Fruit fly (Drosophila melanogaster) whole organism, prepupa: ENCODE data around the gene CG1463.
A peak's percentile ranks its signal among the peaks of the same experiment; 100 is the strongest.

ENCODE experiments used
- CG10631 ChIP-seq: fragments of 200-800 bp; sonication (Bioruptor generic); optimal IDR thresholded peaks from 2 replicates; lab custom pipeline; 2016; ENCODE audit warnings: missing biosample characterization, missing genetic modification characterization
- CG10669 ChIP-seq: fragments of 200-800 bp; sonication (Bioruptor generic); optimal IDR thresholded peaks from 3 replicates; lab custom pipeline; 2018; ENCODE audit warnings: missing biosample characterization, mild to moderate bottlenecking, missing genetic modification characterization, moderate library complexity
- CG11294 ChIP-seq: fragments of 200-800 bp; sonication (Bioruptor generic); IDR thresholded peaks from 2 replicates; pipeline ENCODE4 v1.3.6; 2022; ENCODE audit warnings: missing biosample characterization, missing genetic modification characterization
- CG11762 ChIP-seq: fragments of 200-800 bp; sonication (Bioruptor generic); optimal IDR thresholded peaks from 3 replicates; lab custom pipeline; 2016; ENCODE audit warnings: missing biosample characterization, missing genetic modification characterization; ENCODE audit not compliant: insufficient read depth
- CG11902 ChIP-seq: fragments of 200-800 bp; sonication (Bioruptor generic); optimal IDR thresholded peaks from 3 replicates; lab custom pipeline; 2016; ENCODE audit warnings: missing biosample characterization, missing genetic modification characterization
- CG15336 ChIP-seq: fragments of 200-800 bp; sonication (Bioruptor generic); IDR thresholded peaks from 2 replicates; pipeline ENCODE4 v1.3.6; 2022; ENCODE audit warnings: missing biosample characterization, missing genetic modification characterization
- CG1621 ChIP-seq: fragments of 200-800 bp; sonication (Bioruptor generic); optimal IDR thresholded peaks from 3 replicates; lab custom pipeline; 2018; ENCODE audit warnings: missing biosample characterization, mild to moderate bottlenecking, missing genetic modification characterization
- CG3032 ChIP-seq: fragments of 200-800 bp; optimal IDR thresholded peaks from 2 replicates; lab custom pipeline; 2019; ENCODE audit warnings: missing biosample characterization, mild to moderate bottlenecking, missing genetic modification characterization, moderate library complexity
- CG31627 ChIP-seq: fragments of 200-800 bp; sonication (Bioruptor generic); optimal IDR thresholded peaks from 3 replicates; lab custom pipeline; 2016; ENCODE audit warnings: missing biosample characterization, missing genetic modification characterization
- CG32006 ChIP-seq: fragments of 200-800 bp; sonication (Bioruptor generic); optimal IDR thresholded peaks from 3 replicates; lab custom pipeline; 2017; ENCODE audit warnings: missing biosample characterization, mild to moderate bottlenecking, missing genetic modification characterization
- CG3919 ChIP-seq: fragments of 200-800 bp; sonication (Bioruptor generic); optimal IDR thresholded peaks from 3 replicates; lab custom pipeline; 2016; ENCODE audit warnings: missing biosample characterization, missing genetic modification characterization
- CG4318 ChIP-seq: fragments of 200-800 bp; sonication (Bioruptor generic); optimal IDR thresholded peaks from 3 replicates; lab custom pipeline; 2017; ENCODE audit warnings: missing biosample characterization, mild to moderate bottlenecking, missing genetic modification characterization
- CG6163 ChIP-seq: fragments of 200-800 bp; sonication (Bioruptor generic); IDR thresholded peaks from 3 replicates; pipeline ENCODE4 v1.3.6; 2022; ENCODE audit warnings: missing biosample characterization, missing genetic modification characterization
- CG6792 ChIP-seq: fragments of 200-800 bp; sonication (Bioruptor generic); optimal IDR thresholded peaks from 3 replicates; lab custom pipeline; 2016; ENCODE audit warnings: missing biosample characterization, missing genetic modification characterization
- CG6854 ChIP-seq: fragments of 200-800 bp; sonication (Bioruptor generic); optimal IDR thresholded peaks from 2 replicates; lab custom pipeline; 2017; ENCODE audit warnings: missing biosample characterization, mild to moderate bottlenecking, missing genetic modification characterization
- CG7368 ChIP-seq: fragments of 200-800 bp; sonication (Bioruptor generic); optimal IDR thresholded peaks from 3 replicates; lab custom pipeline; 2016; ENCODE audit warnings: missing biosample characterization, missing genetic modification characterization
- CG8119 ChIP-seq: fragments of 200-800 bp; sonication (Bioruptor generic); IDR thresholded peaks from 3 replicates; pipeline ENCODE4 v1.3.6; 2022; ENCODE audit warnings: missing biosample characterization, missing genetic modification characterization
- CG9139 ChIP-seq: fragments of 200-800 bp; sonication (Bioruptor generic); optimal IDR thresholded peaks from 3 replicates; lab custom pipeline; 2017; ENCODE audit warnings: missing biosample characterization, mild to moderate bottlenecking, missing genetic modification characterization
- Eip75B ChIP-seq: fragments of 200-800 bp; sonication (Bioruptor generic); optimal IDR thresholded peaks from 3 replicates; lab custom pipeline; 2016; ENCODE audit warnings: missing biosample characterization, missing genetic modification characterization
- Eip78C ChIP-seq: fragments of 200-800 bp; sonication (Bioruptor generic); peaks from one replicate; lab custom pipeline; 2016; ENCODE audit warnings: missing biosample characterization, missing genetic modification characterization
- Eip93F ChIP-seq: fragments of 200-800 bp; sonication (Bioruptor generic); optimal IDR thresholded peaks from 2 replicates; lab custom pipeline; 2016; ENCODE audit warnings: missing biosample characterization, mild to moderate bottlenecking, missing genetic modification characterization
- Ets21C ChIP-seq: fragments of 200-800 bp; sonication (Bioruptor generic); optimal IDR thresholded peaks from 3 replicates; lab custom pipeline; 2016; ENCODE audit warnings: missing biosample characterization, missing genetic modification characterization
- Gug ChIP-seq: fragments of 200-800 bp; sonication (Bioruptor generic); IDR thresholded peaks from 2 replicates; pipeline ENCODE4 v1.3.6; 2022; ENCODE audit warnings: missing biosample characterization, missing genetic modification characterization
- Hr38 ChIP-seq: sonication (Bioruptor generic); optimal IDR thresholded peaks from 2 replicates; lab custom pipeline; 2016; ENCODE audit warnings: missing biosample characterization, missing genetic modification characterization
- Hr39 ChIP-seq: fragments of 200-800 bp; sonication (Bioruptor generic); optimal IDR thresholded peaks from 2 replicates; lab custom pipeline; 2016; ENCODE audit warnings: missing biosample characterization, missing genetic modification characterization
- Lpt ChIP-seq: fragments of 200-800 bp; sonication (Bioruptor generic); optimal IDR thresholded peaks from 3 replicates; lab custom pipeline; 2016; ENCODE audit warnings: missing biosample characterization, missing genetic modification characterization
- Met ChIP-seq: fragments of 200-800 bp; sonication (Bioruptor generic); optimal IDR thresholded peaks from 3 replicates; lab custom pipeline; 2016; ENCODE audit warnings: missing biosample characterization, missing genetic modification characterization
- OdsH ChIP-seq: fragments of 200-800 bp; sonication (Bioruptor generic); optimal IDR thresholded peaks from 3 replicates; lab custom pipeline; 2016; ENCODE audit warnings: missing biosample characterization, missing genetic modification characterization
- Smox ChIP-seq: fragments of 200-800 bp; sonication (Bioruptor generic); optimal IDR thresholded peaks from 3 replicates; lab custom pipeline; 2016; ENCODE audit warnings: missing biosample characterization, missing genetic modification characterization
- Sox102F ChIP-seq: fragments of 200-800 bp; sonication (Bioruptor generic); optimal IDR thresholded peaks from 2 replicates; lab custom pipeline; 2016; ENCODE audit warnings: missing biosample characterization, mild to moderate bottlenecking, missing genetic modification characterization
- Sox15 ChIP-seq: fragments of 200-800 bp; sonication (Bioruptor generic); optimal IDR thresholded peaks from 3 replicates; lab custom pipeline; 2016; ENCODE audit warnings: missing biosample characterization, missing genetic modification characterization
- achi ChIP-seq: fragments of 200-800 bp; sonication (Bioruptor generic); optimal IDR thresholded peaks from 3 replicates; lab custom pipeline; 2016; ENCODE audit warnings: missing biosample characterization, missing genetic modification characterization
- acj6 ChIP-seq: fragments of 200-800 bp; sonication (Bioruptor generic); optimal IDR thresholded peaks from 3 replicates; lab custom pipeline; 2016; ENCODE audit warnings: missing biosample characterization, missing genetic modification characterization
- cyc ChIP-seq: fragments of 200-800 bp; sonication (Bioruptor generic); optimal IDR thresholded peaks from 3 replicates; lab custom pipeline; 2016; ENCODE audit warnings: missing biosample characterization, missing genetic modification characterization
- eg ChIP-seq: fragments of 200-800 bp; sonication (Bioruptor generic); IDR thresholded peaks from 3 replicates; pipeline ENCODE4 v1.3.6; 2022; ENCODE audit warnings: missing biosample characterization, missing genetic modification characterization
- esn ChIP-seq: fragments of 200-800 bp; sonication (Bioruptor generic); optimal IDR thresholded peaks from 2 replicates; lab custom pipeline; 2016; ENCODE audit warnings: missing biosample characterization, mild to moderate bottlenecking, missing genetic modification characterization, moderate library complexity
- fd59A ChIP-seq: fragments of 200-800 bp; sonication (Bioruptor generic); optimal IDR thresholded peaks from 2 replicates; lab custom pipeline; 2017; ENCODE audit warnings: missing biosample characterization, mild to moderate bottlenecking, missing genetic modification characterization, missing genetic modification reagents
- fd85E ChIP-seq: fragments of 200-800 bp; sonication (Bioruptor generic); optimal IDR thresholded peaks from 3 replicates; lab custom pipeline; 2016; ENCODE audit warnings: missing biosample characterization, missing genetic modification characterization
- lz ChIP-seq: fragments of 200-800 bp; sonication (Bioruptor generic); optimal IDR thresholded peaks from 3 replicates; lab custom pipeline; 2016; ENCODE audit warnings: missing biosample characterization, missing genetic modification characterization
- net ChIP-seq: fragments of 200-800 bp; sonication (Bioruptor generic); optimal IDR thresholded peaks from 3 replicates; lab custom pipeline; 2016; ENCODE audit warnings: missing biosample characterization, missing genetic modification characterization
- pdm3 ChIP-seq: fragments of 200-800 bp; sonication (Bioruptor generic); optimal IDR thresholded peaks from 3 replicates; lab custom pipeline; 2016; ENCODE audit warnings: missing biosample characterization, missing genetic modification characterization
- salr ChIP-seq, 2 experiments: fragments of 200-800 bp; sonication (Bioruptor generic); optimal IDR thresholded peaks; 3 replicates each; lab custom pipeline; 2016 to 2018; ENCODE audit warnings: missing biosample characterization in 2 of 2, missing genetic modification characterization in 2 of 2, mild to moderate bottlenecking in 1 of 2
- ss ChIP-seq, 2 experiments: fragments of 200-800 bp; sonication (Bioruptor generic); optimal IDR thresholded peaks; 2 replicates in 1 of 2; 3 replicates in 1 of 2; lab custom pipeline; 2017 to 2018; ENCODE audit warnings: mild to moderate bottlenecking in 2 of 2, missing biosample characterization in 2 of 2, missing genetic modification characterization in 2 of 2, moderate library complexity in 1 of 2
- topi ChIP-seq: fragments of 200-800 bp; sonication (Bioruptor generic); optimal IDR thresholded peaks from 3 replicates; lab custom pipeline; 2016; ENCODE audit warnings: missing biosample characterization, missing genetic modification characterization

The CG1463 gene

dm6 chrX:12574666-12575202 is 36.7 kb downstream of the CG1463 start (continued):
- TF ChIP-seq cyc (GFP tag; lab: Kevin White, UChicago): peak; percentile 15
- peak; percentile 91 for TF ChIP-seq CG10669
- TF ChIP-seq CG31627 (GFP tag; lab: Kevin White, UChicago): peak; percentile 6
- TF ChIP-seq topi: peak; percentile 69
- peak; percentile 53 to 86 for TF ChIP-seq salr (GFP tag; optimal IDR thresholded peaks at IDR 0.05; lab: Kevin White, UChicago)
- TF ChIP-seq fd85E (GFP tag; lab: Kevin White, UChicago): peak; percentile 81
- peak; percentile 85 for TF ChIP-seq CG3919 (GFP tag; lab: Kevin White, UChicago)
- peak; percentile 89 for TF ChIP-seq CG7368 (GFP tag; lab: Kevin White, UChicago)
- peak; percentile 64 for TF ChIP-seq Smox
- TF ChIP-seq Eip78C (GFP tag; lab: Kevin White, UChicago): peak; percentile 94
- TF ChIP-seq eg (GFP tag; lab: Robert Waterston, UW): peak; percentile 95
- peak; percentile 57 for TF ChIP-seq Gug (GFP tag; lab: Robert Waterston, UW)
- TF ChIP-seq CG6792 (GFP tag; lab: Kevin White, UChicago): peak; percentile 64
- peak; percentile 79 for TF ChIP-seq fd59A (GFP tag; lab: Kevin White, UChicago)
- peak; percentile 45 for TF ChIP-seq Eip93F (GFP tag; lab: Kevin White, UChicago)
- TF ChIP-seq CG9139 (GFP tag; lab: Kevin White, UChicago): peak; percentile 97
- peak; percentile 1 for TF ChIP-seq CG4318 (GFP tag; lab: Kevin White, UChicago)
- peak; percentile 73 for TF ChIP-seq CG11762 (GFP tag; lab: Kevin White, UChicago)
- TF ChIP-seq achi: peak; percentile 74
- TF ChIP-seq CG3032 (tag; lab: Kevin White, UChicago): peak; percentile 72
- TF ChIP-seq net (GFP tag; lab: Kevin White, UChicago): peak; percentile 91
- TF ChIP-seq, all 60 proteins: peak for 57

DNA sequence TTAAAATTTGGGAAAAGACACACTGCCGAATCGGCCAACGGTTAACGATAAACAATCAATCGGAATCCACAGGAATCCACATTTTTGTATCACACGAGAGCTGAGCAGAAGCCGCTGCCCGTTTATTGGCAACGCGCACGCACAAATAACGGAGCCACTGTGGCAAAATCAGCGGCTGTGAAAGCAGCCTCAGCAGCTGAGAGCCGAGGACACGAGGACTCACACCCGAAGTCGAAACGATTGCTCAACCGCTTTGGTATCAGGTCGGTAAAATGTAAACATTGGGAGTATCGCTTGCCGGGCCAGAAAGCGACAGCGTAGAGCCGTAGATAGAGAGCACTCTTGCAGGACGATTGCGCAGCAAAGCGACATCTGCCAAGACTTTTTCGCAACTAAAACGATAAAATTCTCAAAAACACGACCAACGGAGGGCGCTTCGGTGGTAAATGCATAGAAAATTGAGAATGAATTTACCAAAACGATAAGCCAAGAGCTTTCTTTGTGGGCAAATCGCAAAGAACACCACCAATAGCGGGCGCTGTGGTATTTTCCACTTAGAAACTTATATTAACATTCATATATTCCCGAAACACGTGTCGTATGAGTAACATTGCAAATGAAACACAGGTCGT is 43.1 kb downstream of the CG1463 start, which contains the start of gene hwt:
hwt (minus strand) TSS at position 161 of the 632 bp plus-strand sequence.
- no peak for TF ChIP-seq CG3032 (tag; lab: Kevin White, UChicago)
- no peak for TF ChIP-seq CG11294 (GFP tag; lab: Robert Waterston, UW)
- TF ChIP-seq Sox102F (GFP tag; lab: Kevin White, UChicago): no peak
- TF ChIP-seq CG10669: no peak
- TF ChIP-seq salr (GFP tag; optimal IDR thresholded peaks at IDR 0.05; lab: Kevin White, UChicago): no peak
- no peak for TF ChIP-seq CG7368 (GFP tag; lab: Kevin White, UChicago)
- no peak for TF ChIP-seq CG8119 (GFP tag; lab: Robert Waterston, UW)
- TF ChIP-seq cyc (GFP tag; lab: Kevin White, UChicago): no peak
- TF ChIP-seq CG11762 (GFP tag; lab: Kevin White, UChicago): no peak
- TF ChIP-seq Eip93F (GFP tag; lab: Kevin White, UChicago): no peak
- no peak for TF ChIP-seq CG10631 (GFP tag; lab: Kevin White, UChicago)
- no peak for TF ChIP-seq Met (GFP tag; lab: Kevin White, UChicago)

dm6 chrX:12567663-12568062 is 43.8 kb downstream of the CG1463 start:
- TF ChIP-seq Hr39 (GFP tag; lab: Kevin White, UChicago) (no peak), CG8119 (GFP tag; lab: Robert Waterston, UW) (peak; percentile 83; the same call in 2 of the 3 replicates), CG1621 (tag; lab: Kevin White, UChicago) (peak; percentile 27), esn (GFP tag; lab: Kevin White, UChicago) (peak; percentile 68), ss (GFP tag; optimal IDR thresholded peaks at IDR 0.05; lab: Kevin White, UChicago) (peak; percentile 50 to 71), CG10631 (GFP tag; lab: Kevin White, UChicago) (peak; percentile 68), CG6792 (GFP tag; lab: Kevin White, UChicago) (peak; percentile 62), Eip75B (peak; percentile 29), CG11294 (GFP tag; lab: Robert Waterston, UW) (peak; percentile 67), Eip93F (GFP tag; lab: Kevin White, UChicago) (no peak), net (GFP tag; lab: Kevin White, UChicago) (peak; percentile 56), Sox15 (GFP tag; lab: Kevin White, UChicago) (peak; percentile 2), Lpt (GFP tag; lab: Kevin White, UChicago) (peak; percentile 29), CG15336 (GFP tag; lab: Robert Waterston, UW) (peak; percentile 85), CG4318 (GFP tag; lab: Kevin White, UChicago) (peak; percentile 50), CG6163 (GFP tag; lab: Robert Waterston, UW) (peak; percentile 79), CG3032 (tag; lab: Kevin White, UChicago) (peak; percentile 68), CG3919 (GFP tag; lab: Kevin White, UChicago) (peak; percentile 65), Ets21C (peak; percentile 2), CG7368 (GFP tag; lab: Kevin White, UChicago) (peak; percentile 39), CG6854 (GFP tag; lab: Kevin White, UChicago) (peak; percentile 44), CG11902 (GFP tag; lab: Kevin White, UChicago) (peak; percentile 21), CG32006 (GFP tag; lab: Kevin White, UChicago) (peak; percentile 81), Hr38 (no peak), pdm3 (peak; percentile 36), lz (GFP tag; lab: Kevin White, UChicago) (peak; percentile 13), OdsH (GFP tag; lab: Kevin White, UChicago) (peak; percentile 76), acj6 (peak; percentile 70)
